Fruit fly (Drosophila melanogaster) whole organism: ENCODE results near the gene CG5895.

Source experiments
- CG8478 ChIP-seq: fragments of >200 bp; optimal IDR thresholded peaks from 2 replicates; lab custom pipeline; 2018; ENCODE audit warnings: inconsistent platforms
- Dll ChIP-seq: fragments of >200 bp; optimal IDR thresholded peaks from 2 replicates; lab custom pipeline; 2017
- EcR ChIP-seq, 2 experiments: fragments of >200 bp; optimal IDR thresholded peaks; 2 replicates each; lab custom pipeline; 2017; ENCODE audit warnings: missing biosample characterization in 2 of 2, missing genetic modification characterization in 2 of 2, missing genetic modification reagents in 2 of 2
- pan ChIP-seq: fragments of >200 bp; optimal IDR thresholded peaks from 2 replicates; lab custom pipeline; 2017
- psq ChIP-seq: fragments of >200 bp; optimal IDR thresholded peaks from 2 replicates; lab custom pipeline; 2017
- usp ChIP-seq: fragments of >200 bp; optimal IDR thresholded peaks from 2 replicates; lab custom pipeline; 2017; ENCODE audit warnings: missing biosample characterization, missing genetic modification characterization, mixed read lengths

DNA sequence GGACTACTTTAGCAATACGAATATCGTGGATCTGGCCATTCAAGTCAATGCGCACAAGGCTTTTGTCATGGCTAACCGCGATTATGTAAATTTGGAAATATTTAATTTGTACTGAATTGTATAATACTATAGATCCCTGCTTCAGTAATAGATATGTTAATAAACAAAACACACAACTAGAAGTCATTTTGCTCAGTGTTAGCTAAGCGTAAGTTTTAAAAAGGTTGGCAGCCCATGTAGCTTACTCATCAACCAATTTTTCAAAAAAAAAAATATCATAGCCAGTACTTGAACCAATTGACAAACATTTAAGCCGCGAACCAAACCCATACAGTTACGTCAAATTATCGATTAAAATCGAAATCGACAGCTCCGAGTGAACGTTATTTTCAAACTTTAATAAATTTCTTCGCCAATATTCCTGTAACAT is 1.8 kb downstream of the CG5895 start:
- TF ChIP-seq usp = no peak
- no peak for TF ChIP-seq psq (lab: Kevin White, UChicago)
- TF ChIP-seq CG8478 (lab: Kevin White, UChicago) = no peak
- no peak for TF ChIP-seq Dll (lab: Kevin White, UChicago)
- no peak for TF ChIP-seq EcR (GFP tag; optimal IDR thresholded peaks at IDR 0.05; lab: Kevin White, UChicago)
- TF ChIP-seq pan (lab: Kevin White, UChicago) = no peak
